Worm (Caenorhabditis elegans) whole organism, L4 larva: ENCODE results near the gene cri-3.
A peak's percentile ranks its signal among the peaks of the same experiment; 100 is the strongest.
"Not testable (repeated sequence)": the region's sequence is repeated elsewhere in the genome, so short reads cannot be mapped to it uniquely, and the experiment has no call there.

Experiments used
- D1046.2 ChIP-seq: fragments of 200-800 bp; sonication (Bioruptor generic); IDR thresholded peaks from 2 replicates; pipeline ENCODE4 v1.3.6; 2022; ENCODE audit warnings: missing genetic modification characterization, missing compliant biosample characterization
- F26F4.8 ChIP-seq: fragments of 200-800 bp; sonication (Bioruptor generic); conservative IDR thresholded peaks from 2 replicates; pipeline ENCODE4 v1.3.6; 2022; ENCODE audit warnings: missing genetic modification characterization, missing compliant biosample characterization
- R02D3.7 ChIP-seq: fragments of 150-350 bp; sonication (generic microtip); optimal IDR thresholded peaks from 3 replicates; lab custom pipeline; 2014; ENCODE audit warnings: missing biosample characterization, missing genetic modification characterization
- Y5F2A.4 ChIP-seq: fragments of 200-800 bp; sonication (Bioruptor generic); optimal IDR thresholded peaks from 2 replicates; lab custom pipeline; 2018; ENCODE audit warnings: mild to moderate bottlenecking, missing genetic modification characterization, missing compliant biosample characterization
- ZK337.2 ChIP-seq: fragments of 200-800 bp; sonication (Bioruptor generic); IDR thresholded peaks from 2 replicates; pipeline ENCODE4 v1.3.6; 2022; ENCODE audit warnings: missing genetic modification reagents, missing genetic modification characterization, missing compliant biosample characterization
- ZK546.5 ChIP-seq, 2 experiments: sonication (generic microtip); optimal IDR thresholded peaks; 2 replicates each; lab custom pipeline; 2017; ENCODE audit warnings: missing biosample characterization in 2 of 2, missing genetic modification characterization in 2 of 2
- aha-1 ChIP-seq: fragments of 150-350 bp; peaks from one replicate; lab custom pipeline; 2014; ENCODE audit warnings: missing biosample characterization, missing genetic modification characterization
- ceh-20 ChIP-seq: fragments of 200-800 bp; sonication (Bioruptor generic); IDR thresholded peaks from 2 replicates; pipeline ENCODE4 v1.3.6; 2022; ENCODE audit warnings: missing genetic modification reagents, missing genetic modification characterization, missing compliant biosample characterization
- ceh-44 ChIP-seq: fragments of 200-800 bp; sonication (Bioruptor generic); IDR thresholded peaks from 2 replicates; pipeline ENCODE4 v1.3.6; 2022; ENCODE audit warnings: missing genetic modification reagents, missing genetic modification characterization, missing compliant biosample characterization
- daf-12 ChIP-seq: fragments of 150-350 bp; optimal IDR thresholded peaks from 2 replicates; lab custom pipeline; 2014; ENCODE audit warnings: missing biosample characterization, missing genetic modification reagents, missing genetic modification characterization
- dmd-9 ChIP-seq: fragments of 200-800 bp; sonication (Bioruptor generic); IDR thresholded peaks from 2 replicates; pipeline ENCODE4 v1.3.6; 2022; ENCODE audit warnings: missing genetic modification reagents, missing genetic modification characterization, missing compliant biosample characterization
- duxl-1 ChIP-seq: sonication (generic microtip); optimal IDR thresholded peaks from 2 replicates; lab custom pipeline; 2016; ENCODE audit warnings: mild to moderate bottlenecking, missing genetic modification characterization, moderate library complexity, missing compliant biosample characterization; ENCODE audit not compliant: poor library complexity
- dve-1 ChIP-seq: sonication (generic microtip); optimal IDR thresholded peaks from 2 replicates; lab custom pipeline; 2017; ENCODE audit warnings: antibody characterized with exemption, mild to moderate bottlenecking, missing genetic modification characterization, missing compliant biosample characterization; ENCODE audit not compliant: insufficient read depth
- egl-27 ChIP-seq: sonication (generic microtip); optimal IDR thresholded peaks from 3 replicates; lab custom pipeline; 2017; ENCODE audit warnings: missing biosample characterization, missing genetic modification reagents, missing genetic modification characterization
- fos-1 ChIP-seq: fragments of 150-350 bp; optimal IDR thresholded peaks from 2 replicates; lab custom pipeline; 2014; ENCODE audit warnings: missing biosample characterization, missing genetic modification characterization
- hif-1 ChIP-seq, 2 experiments: sonication (generic microtip); optimal IDR thresholded peaks; 2 replicates each; lab custom pipeline; 2016 to 2017; ENCODE audit warnings: missing compliant biosample characterization in 2 of 2, missing genetic modification characterization in 2 of 2, missing genetic modification reagents in 2 of 2, missing genotype in 2 of 2, mild to moderate bottlenecking in 1 of 2
- hlh-30 ChIP-seq: sonication (generic microtip); optimal IDR thresholded peaks from 2 replicates; lab custom pipeline; 2017; ENCODE audit warnings: antibody characterized with exemption, mild to moderate bottlenecking, missing genetic modification characterization, missing compliant biosample characterization; ENCODE audit not compliant: insufficient read depth
- jun-1 ChIP-seq: fragments of 150-350 bp; optimal IDR thresholded peaks from 2 replicates; lab custom pipeline; 2014; ENCODE audit warnings: missing biosample characterization, missing genetic modification reagents, missing genetic modification characterization
- lin-15B ChIP-seq: fragments of 150-350 bp; sonication (generic microtip); optimal IDR thresholded peaks from 3 replicates; lab custom pipeline; 2014; ENCODE audit warnings: missing biosample characterization, missing genetic modification characterization
- lir-3 ChIP-seq: sonication (generic microtip); optimal IDR thresholded peaks from 2 replicates; lab custom pipeline; 2016; ENCODE audit warnings: mild to moderate bottlenecking, missing genetic modification characterization, missing compliant biosample characterization
- lsy-2 ChIP-seq, 2 experiments: fragments of 150-350 bp in 1 of 2; sonication (generic microtip) in 1 of 2; optimal IDR thresholded peaks; 2 replicates each; lab custom pipeline; 2014 to 2017; ENCODE audit warnings: missing biosample characterization in 2 of 2, missing genetic modification characterization in 2 of 2
- madf-5 ChIP-seq, 2 experiments: fragments of 200-800 bp; sonication (Bioruptor generic); IDR thresholded peaks; 2 replicates each; pipeline ENCODE4 v1.3.6; 2022; ENCODE audit warnings: missing compliant biosample characterization in 2 of 2, missing genetic modification characterization in 2 of 2
- mdl-1 ChIP-seq, 2 experiments: fragments of 150-350 bp in 1 of 2; sonication (generic microtip) in 1 of 2; optimal IDR thresholded peaks; 2 replicates each; lab custom pipeline; 2014 to 2017; ENCODE audit warnings: missing biosample characterization in 2 of 2, missing genetic modification characterization in 2 of 2
- nhr-11 ChIP-seq: fragments of 150-350 bp; optimal IDR thresholded peaks from 2 replicates; lab custom pipeline; 2014; ENCODE audit warnings: missing biosample characterization, missing genetic modification characterization
- nhr-25 ChIP-seq: sonication (generic microtip); optimal IDR thresholded peaks from 2 replicates; lab custom pipeline; 2017; ENCODE audit warnings: missing genetic modification characterization, mild to moderate bottlenecking, missing compliant biosample characterization, antibody characterized with exemption, moderate library complexity, borderline replicate concordance; ENCODE audit not compliant: insufficient read depth
- nhr-28 ChIP-seq: fragments of 150-350 bp; optimal IDR thresholded peaks from 2 replicates; lab custom pipeline; 2014; ENCODE audit warnings: missing biosample characterization, missing genetic modification characterization
- pha-4 ChIP-seq, 2 experiments: fragments of 150-350 bp in 1 of 2; fragments of 200-800 bp in 1 of 2; sonication (Bioruptor generic) in 1 of 2; IDR thresholded peaks in 1 of 2; optimal IDR thresholded peaks in 1 of 2; 2 replicates each; pipeline versions ENCODE4 v1.3.6 to Lab custom; 2014 to 2022; ENCODE audit warnings: missing genetic modification characterization in 2 of 2, missing genetic modification reagents in 2 of 2, missing biosample characterization in 1 of 2, missing compliant biosample characterization in 1 of 2
- php-3 ChIP-seq: fragments of 200-800 bp; sonication (Bioruptor generic); IDR thresholded peaks from 2 replicates; pipeline ENCODE4 v1.3.6; 2022; ENCODE audit warnings: missing genetic modification reagents, missing genetic modification characterization, missing compliant biosample characterization
- snpc-4 ChIP-seq: fragments of 150-350 bp; optimal IDR thresholded peaks from 2 replicates; lab custom pipeline; 2014; ENCODE audit warnings: missing biosample characterization, missing genetic modification characterization
- tag-97 ChIP-seq: fragments of 200-800 bp; sonication (Bioruptor generic); IDR thresholded peaks from 2 replicates; pipeline ENCODE4 v1.3.6; 2022; ENCODE audit warnings: missing genetic modification characterization, missing compliant biosample characterization
- tra-1 ChIP-seq: fragments of 200-800 bp; sonication (Bioruptor generic); IDR thresholded peaks from 2 replicates; pipeline ENCODE4 v1.3.6; 2022; ENCODE audit warnings: missing genetic modification reagents, missing genetic modification characterization, missing compliant biosample characterization
- unc-130 ChIP-seq: sonication (generic microtip); optimal IDR thresholded peaks from 2 replicates; lab custom pipeline; 2016; ENCODE audit warnings: missing genetic modification reagents, missing genetic modification characterization, missing compliant biosample characterization
- unc-62 ChIP-seq, 3 experiments: fragments of 150-350 bp in 1 of 3; sonication (generic microtip); optimal IDR thresholded peaks in 2 of 3; peaks in 1 of 3; 1 replicate in 1 of 3; 2 replicates in 2 of 3; lab custom pipeline; 2014 to 2017; ENCODE audit warnings: missing biosample characterization in 3 of 3, missing genetic modification characterization in 3 of 3, missing genetic modification reagents in 3 of 3, missing genotype in 1 of 3
- ztf-11 ChIP-seq: fragments of 150-350 bp; optimal IDR thresholded peaks from 2 replicates; lab custom pipeline; 2014; ENCODE audit warnings: missing biosample characterization, missing genetic modification characterization

The cri-3 gene

ce11 chrIII:3351672-3352071, 44.5 kb upstream of the cri-3 start:
- TF ChIP-seq dmd-9 (GFP tag; lab: Robert Waterston, UW) (no peak), ceh-44 (no peak), hlh-30 (no peak), F26F4.8 (no peak), hif-1 (tag; optimal IDR thresholded peaks at IDR 0.05; lab: Kevin White, UChicago) (no peak), pha-4 (GFP tag; IDR thresholded peaks at IDR 0.05; lab: Robert Waterston, UW) (no peak), pha-4 (tag; optimal IDR thresholded peaks at IDR 0.05; lab: Kevin White, UChicago) (no peak), jun-1 (tag; lab: Kevin White, UChicago) (no peak), fos-1 (tag; lab: Kevin White, UChicago) (no peak), D1046.2 (GFP tag; lab: Robert Waterston, UW) (no peak), Y5F2A.4 (no peak), lir-3 (no peak), R02D3.7 (tag; lab: Kevin White, UChicago) (no peak), php-3 (no peak)

ce11 chrIII:3355791-3356190, 40.4 kb upstream of the cri-3 start:
- TF ChIP-seq lsy-2 (tag; optimal IDR thresholded peaks at IDR 0.05; lab: Kevin White, UChicago) (no peak), tra-1 (GFP tag; lab: Robert Waterston, UW) (no peak), snpc-4 (tag; lab: Kevin White, UChicago) (no peak), ZK337.2 (no peak), ceh-20 (GFP tag; lab: Robert Waterston, UW) (no peak), unc-62 (GFP tag; optimal IDR thresholded peaks at IDR 0.05 in 1 of 2; lab: Kevin White, UChicago) (peak in 1 of 2 experiments; percentile 47), unc-62 (tag; optimal IDR thresholded peaks at IDR 0.05; lab: Kevin White, UChicago) (no peak), ZK546.5 (tag; optimal IDR thresholded peaks at IDR 0.05; lab: Kevin White, UChicago) (no peak), nhr-28 (tag; lab: Kevin White, UChicago) (peak; percentile 20), dve-1 (tag; lab: Kevin White, UChicago) (no peak), unc-130 (no peak)
- TF ChIP-seq, all 104 proteins: peak for 2

ce11 chrIII:3360067-3360466, 36.1 kb upstream of the cri-3 start:
- no peak for TF ChIP-seq dmd-9 (GFP tag; lab: Robert Waterston, UW)
- no peak for TF ChIP-seq daf-12 (tag; lab: Kevin White, UChicago)
- no peak for TF ChIP-seq egl-27
- TF ChIP-seq ztf-11 (tag; lab: Kevin White, UChicago), result no peak
- TF ChIP-seq madf-5 (GFP tag; IDR thresholded peaks at IDR 0.05; lab: Robert Waterston, UW), result no peak
- TF ChIP-seq nhr-11 (tag; lab: Kevin White, UChicago), result no peak
- TF ChIP-seq lin-15B, result no peak
- TF ChIP-seq jun-1 (tag; lab: Kevin White, UChicago), result no peak
- no peak for TF ChIP-seq hif-1 (tag; optimal IDR thresholded peaks at IDR 0.05; lab: Kevin White, UChicago)
- no peak for TF ChIP-seq nhr-25
- TF ChIP-seq tag-97, result no peak
- TF ChIP-seq duxl-1 (tag; lab: Kevin White, UChicago), result no peak

ce11 chrIII:3362220-3362734, 33.9 kb upstream of the cri-3 start:
- TF ChIP-seq F26F4.8 (0 out of 2 replicates have a peak, but pooled peaks have one; percentile 22), pha-4 (GFP tag; IDR thresholded peaks at IDR 0.05; lab: Robert Waterston, UW) (peak; percentile 42; the same call in 1 of the 2 replicates)
- not testable (repeated sequence) for TF ChIP-seq pha-4 (tag; optimal IDR thresholded peaks at IDR 0.05; lab: Kevin White, UChicago)

ce11 chrIII:3367772-3368171, 28.4 kb upstream of the cri-3 start:
- TF ChIP-seq hlh-30, result peak; percentile 54
- peak; percentile 1 for TF ChIP-seq nhr-28 (tag; lab: Kevin White, UChicago)
- peak; percentile 92 for TF ChIP-seq aha-1 (tag; lab: Kevin White, UChicago)
- TF ChIP-seq mdl-1 (tag; optimal IDR thresholded peaks at IDR 0.05; lab: Kevin White, UChicago), result peak in 1 of 2 experiments; percentile 36
- TF ChIP-seq dve-1 (tag; lab: Kevin White, UChicago), result no peak
- TF ChIP-seq unc-62 (GFP tag; optimal IDR thresholded peaks at IDR 0.05 in 1 of 2; lab: Kevin White, UChicago), result no peak
- TF ChIP-seq unc-62 (tag; optimal IDR thresholded peaks at IDR 0.05; lab: Kevin White, UChicago), result no peak
